Worm (Caenorhabditis elegans) whole organism, L2 larva: ENCODE measurements around the gene Y102E9.6.

ENCODE experiments used
- C34F6.9 ChIP-seq: fragments of 150-350 bp; optimal IDR thresholded peaks from 2 replicates; lab custom pipeline; 2014; ENCODE audit warnings: missing biosample characterization, missing genetic modification characterization
- F13H6.1 ChIP-seq: sonication (generic microtip); optimal IDR thresholded peaks from 2 replicates; lab custom pipeline; 2016; ENCODE audit warnings: missing genetic modification characterization, missing compliant biosample characterization
- R02D3.7 ChIP-seq: fragments of 150-350 bp; optimal IDR thresholded peaks from 2 replicates; lab custom pipeline; 2014; ENCODE audit warnings: missing biosample characterization, missing genetic modification characterization
- Y55F3AM.14 ChIP-seq: fragments of 200-800 bp; sonication (Bioruptor generic); optimal IDR thresholded peaks from 2 replicates; lab custom pipeline; 2018; ENCODE audit warnings: mild to moderate bottlenecking, missing genetic modification characterization, missing compliant biosample characterization
- ZK546.5 ChIP-seq: sonication (generic microtip); optimal IDR thresholded peaks from 2 replicates; lab custom pipeline; 2017; ENCODE audit warnings: missing biosample characterization, missing genetic modification characterization
- alr-1 ChIP-seq: fragments of 150-350 bp; optimal IDR thresholded peaks from 2 replicates; lab custom pipeline; 2014; ENCODE audit warnings: missing biosample characterization, missing genetic modification characterization
- aly-2 ChIP-seq: fragments of 150-350 bp; optimal IDR thresholded peaks from 2 replicates; lab custom pipeline; 2014; ENCODE audit warnings: missing biosample characterization, missing genetic modification characterization
- blmp-1 ChIP-seq: sonication (generic microtip); optimal IDR thresholded peaks from 2 replicates; lab custom pipeline; 2017; ENCODE audit warnings: missing genetic modification characterization, mild to moderate bottlenecking, missing compliant biosample characterization, antibody characterized with exemption, moderate library complexity; ENCODE audit not compliant: insufficient read depth
- crh-2 ChIP-seq: sonication (generic microtip); optimal IDR thresholded peaks from 2 replicates; lab custom pipeline; 2017; ENCODE audit warnings: missing biosample characterization, missing genetic modification characterization
- egl-27 ChIP-seq: sonication (generic microtip); optimal IDR thresholded peaks from 3 replicates; lab custom pipeline; 2017; ENCODE audit warnings: missing biosample characterization, missing genetic modification reagents, missing genetic modification characterization
- elt-1 ChIP-seq: fragments of 150-350 bp; optimal IDR thresholded peaks from 2 replicates; lab custom pipeline; 2014; ENCODE audit warnings: missing biosample characterization, missing genetic modification characterization
- elt-3 ChIP-seq: sonication (generic microtip); optimal IDR thresholded peaks from 2 replicates; lab custom pipeline; 2017; ENCODE audit warnings: missing biosample characterization, missing genetic modification characterization
- fos-1 ChIP-seq: fragments of 150-350 bp; optimal IDR thresholded peaks from 2 replicates; lab custom pipeline; 2014; ENCODE audit warnings: missing biosample characterization, missing genetic modification characterization
- gmeb-1 ChIP-seq: fragments of 150-350 bp; optimal IDR thresholded peaks from 2 replicates; lab custom pipeline; 2014; ENCODE audit warnings: missing biosample characterization, missing genetic modification characterization
- lin-11 ChIP-seq: fragments of 150-350 bp; sonication (generic microtip); optimal IDR thresholded peaks from 2 replicates; lab custom pipeline; 2014; ENCODE audit warnings: missing biosample characterization, missing genetic modification characterization, inconsistent platforms, mixed read lengths
- lin-13 ChIP-seq: fragments of 150-350 bp; optimal IDR thresholded peaks from 2 replicates; lab custom pipeline; 2014; ENCODE audit warnings: missing biosample characterization, missing genetic modification reagents, missing genetic modification characterization
- lsy-2 ChIP-seq, 2 experiments: fragments of 150-350 bp in 1 of 2; sonication (generic microtip) in 1 of 2; optimal IDR thresholded peaks; 2 replicates each; lab custom pipeline; 2014 to 2017; ENCODE audit warnings: missing biosample characterization in 2 of 2, missing genetic modification characterization in 2 of 2
- mbf-1 ChIP-seq: sonication (generic microtip); optimal IDR thresholded peaks from 2 replicates; lab custom pipeline; 2017; ENCODE audit warnings: missing biosample characterization, missing genetic modification characterization
- nhr-10 ChIP-seq: sonication (generic microtip); optimal IDR thresholded peaks from 2 replicates; lab custom pipeline; 2017; ENCODE audit warnings: missing biosample characterization, missing genetic modification characterization
- nhr-11 ChIP-seq: fragments of 150-350 bp; optimal IDR thresholded peaks from 2 replicates; lab custom pipeline; 2014; ENCODE audit warnings: missing biosample characterization, missing genetic modification characterization
- nhr-12 ChIP-seq: fragments of 150-350 bp; optimal IDR thresholded peaks from 2 replicates; lab custom pipeline; 2014; ENCODE audit warnings: missing biosample characterization, missing genetic modification characterization
- nhr-129 ChIP-seq: fragments of 150-350 bp; optimal IDR thresholded peaks from 2 replicates; lab custom pipeline; 2014; ENCODE audit warnings: missing biosample characterization, missing genetic modification characterization
- nhr-21 ChIP-seq: fragments of 150-350 bp; optimal IDR thresholded peaks from 2 replicates; lab custom pipeline; 2014; ENCODE audit warnings: missing biosample characterization, missing genetic modification characterization
- nhr-237 ChIP-seq: fragments of 150-350 bp; optimal IDR thresholded peaks from 2 replicates; lab custom pipeline; 2014; ENCODE audit warnings: missing biosample characterization, missing genetic modification characterization
- peb-1 ChIP-seq: fragments of 150-350 bp; optimal IDR thresholded peaks from 2 replicates; lab custom pipeline; 2014; ENCODE audit warnings: missing biosample characterization, missing genetic modification characterization
- sem-4 ChIP-seq: fragments of 150-350 bp; optimal IDR thresholded peaks from 2 replicates; lab custom pipeline; 2014; ENCODE audit warnings: missing biosample characterization, missing genetic modification reagents, missing genetic modification characterization
- skn-1 ChIP-seq: sonication (generic microtip); optimal IDR thresholded peaks from 2 replicates; lab custom pipeline; 2017; ENCODE audit warnings: missing biosample characterization, missing genetic modification characterization
- sma-3 ChIP-seq: sonication (generic microtip); optimal IDR thresholded peaks from 2 replicates; lab custom pipeline; 2016; ENCODE audit warnings: missing genetic modification reagents, missing genetic modification characterization, missing compliant biosample characterization
- sma-9 ChIP-seq, 2 experiments: fragments of 150-350 bp in 1 of 2; sonication (generic microtip) in 1 of 2; optimal IDR thresholded peaks; 2 replicates each; lab custom pipeline; 2014 to 2016; ENCODE audit warnings: missing genetic modification characterization in 2 of 2, mild to moderate bottlenecking in 1 of 2, missing biosample characterization in 1 of 2, missing compliant biosample characterization in 1 of 2, missing genetic modification reagents in 1 of 2, moderate library complexity in 1 of 2
- unc-55 ChIP-seq: fragments of 150-350 bp; sonication (generic microtip); optimal IDR thresholded peaks from 3 replicates; lab custom pipeline; 2014; ENCODE audit warnings: missing biosample characterization, missing genetic modification reagents, missing genetic modification characterization
- unc-62 ChIP-seq: fragments of 150-350 bp; optimal IDR thresholded peaks from 2 replicates; lab custom pipeline; 2014; ENCODE audit warnings: missing biosample characterization, missing genetic modification reagents, missing genetic modification characterization
- zag-1 ChIP-seq: fragments of 150-350 bp; optimal IDR thresholded peaks from 2 replicates; lab custom pipeline; 2014; ENCODE audit warnings: missing biosample characterization, missing genetic modification characterization
- ztf-11 ChIP-seq: sonication (generic microtip); optimal IDR thresholded peaks from 2 replicates; lab custom pipeline; 2017; ENCODE audit warnings: missing biosample characterization, missing genetic modification characterization
- ztf-4 ChIP-seq: fragments of 150-350 bp; optimal IDR thresholded peaks from 2 replicates; lab custom pipeline; 2014; ENCODE audit warnings: missing biosample characterization, missing genetic modification characterization

Gene Y102E9.6

DNA sequence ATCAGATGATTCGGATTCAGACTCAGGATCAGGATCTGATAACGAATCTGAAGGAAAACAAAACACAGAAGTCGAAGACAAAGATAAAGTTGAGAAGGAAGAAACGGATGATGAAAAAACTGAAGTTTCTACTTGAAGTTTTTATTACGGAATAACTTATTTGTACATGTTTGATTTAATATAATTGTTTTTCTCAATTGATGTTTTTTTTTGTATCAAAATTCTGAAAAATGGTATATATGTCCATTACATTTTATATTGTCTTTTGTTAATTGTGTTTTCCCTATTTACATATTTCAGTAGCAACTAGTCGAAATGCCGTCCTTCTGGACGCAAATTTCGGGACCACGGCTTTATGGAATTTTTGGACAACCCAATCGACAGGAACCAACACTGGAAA, 13.4 kb downstream of the Y102E9.6 start, which contains the start of gene F37A4.1:
TSS of gene F37A4.1 (plus strand) at position 301 of the 400 bp plus-strand sequence.
- TF ChIP-seq ZK546.5 (tag; lab: Kevin White, UChicago): no peak
- no peak for TF ChIP-seq nhr-21 (tag; lab: Kevin White, UChicago)
- no peak for TF ChIP-seq unc-62 (GFP tag; lab: Kevin White, UChicago)
- TF ChIP-seq nhr-237: no peak
- no peak for TF ChIP-seq lsy-2 (tag; optimal IDR thresholded peaks at IDR 0.05; lab: Kevin White, UChicago)
- TF ChIP-seq egl-27: no peak

DNA sequence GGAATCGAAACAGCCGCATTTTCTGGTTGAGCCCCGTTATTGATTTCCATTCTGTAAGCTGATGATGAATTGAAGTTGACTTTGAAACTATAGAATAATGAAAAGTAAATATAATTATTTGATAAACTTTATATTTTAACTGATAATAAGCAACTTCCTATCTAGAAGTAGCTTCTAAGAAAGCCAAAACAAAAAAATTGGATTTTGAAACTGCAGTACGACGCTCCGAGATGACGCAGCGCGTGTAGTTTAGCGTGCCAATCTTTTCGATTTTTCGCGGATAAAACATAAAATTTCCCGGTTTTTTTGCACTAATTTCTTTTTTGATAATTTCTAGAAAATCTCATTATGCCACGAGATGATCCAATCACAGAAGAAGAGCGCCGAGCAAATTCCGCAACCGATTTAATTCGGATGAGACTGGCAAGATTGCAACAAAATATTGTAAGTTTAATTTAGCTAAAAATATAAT, 14.2 kb downstream of the Y102E9.6 start, which contains the start of the genes bath-41 and F37A4.2:
TSS of gene bath-41 (minus strand) at position 51 of the 472 bp plus-strand sequence.
TSS of gene F37A4.2 (plus strand) at position 247 of the 472 bp plus-strand sequence.
- peak; percentile 29 for TF ChIP-seq gmeb-1
- TF ChIP-seq alr-1 (tag; lab: Kevin White, UChicago): no peak

ce11 chrIII:6718270-6718669, 18.2 kb downstream of the Y102E9.6 start, which contains the start of gene F37A4.3:
TSS of gene F37A4.3 (plus strand) at chrIII:6718570.
- TF ChIP-seq ztf-4 (tag; lab: Kevin White, UChicago) (no peak), ztf-11 (tag; lab: Kevin White, UChicago) (no peak), elt-3 (tag; lab: Kevin White, UChicago) (no peak), F13H6.1 (tag; lab: Kevin White, UChicago) (no peak), sem-4 (no peak), elt-1 (tag; lab: Kevin White, UChicago) (no peak), lsy-2 (tag; optimal IDR thresholded peaks at IDR 0.05; lab: Kevin White, UChicago) (no peak), skn-1 (no peak), blmp-1 (no peak), C34F6.9 (tag; lab: Kevin White, UChicago) (no peak), alr-1 (tag; lab: Kevin White, UChicago) (no peak), egl-27 (no peak)

DNA sequence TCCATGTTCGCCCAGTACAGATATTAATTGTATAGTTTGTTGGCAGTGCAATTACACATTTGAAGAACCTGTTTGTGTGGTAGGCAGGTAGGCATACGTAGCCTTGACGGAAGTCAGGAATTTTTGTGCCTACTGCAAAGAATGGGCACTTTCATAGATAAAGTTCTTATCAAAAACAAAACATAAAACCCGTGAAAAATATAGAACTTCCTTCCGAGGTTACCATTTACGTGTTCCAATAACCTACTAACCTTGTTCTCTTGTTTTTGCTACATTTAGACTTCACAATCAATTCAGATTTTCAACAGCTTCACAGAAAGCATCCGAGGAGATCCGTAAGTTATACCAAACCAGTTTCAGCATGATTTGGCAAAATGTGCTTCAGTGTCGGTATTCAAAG, 23.2 kb downstream of the Y102E9.6 start, which contains the start of gene F37A4.4:
TSS of gene F37A4.4 (plus strand) at position 301 of the 400 bp plus-strand sequence.
- TF ChIP-seq sma-3 (no peak), lsy-2 (tag; optimal IDR thresholded peaks at IDR 0.05; lab: Kevin White, UChicago) (no peak)

- no peak for TF ChIP-seq C34F6.9 (tag; lab: Kevin White, UChicago)
Measured at ce11 chrIII:6711590-6711989, 24.9 kb downstream of the Y102E9.6 start, which contains the start of gene F37A4.5. TSS of gene F37A4.5 (plus strand) at chrIII:6711890.

DNA sequence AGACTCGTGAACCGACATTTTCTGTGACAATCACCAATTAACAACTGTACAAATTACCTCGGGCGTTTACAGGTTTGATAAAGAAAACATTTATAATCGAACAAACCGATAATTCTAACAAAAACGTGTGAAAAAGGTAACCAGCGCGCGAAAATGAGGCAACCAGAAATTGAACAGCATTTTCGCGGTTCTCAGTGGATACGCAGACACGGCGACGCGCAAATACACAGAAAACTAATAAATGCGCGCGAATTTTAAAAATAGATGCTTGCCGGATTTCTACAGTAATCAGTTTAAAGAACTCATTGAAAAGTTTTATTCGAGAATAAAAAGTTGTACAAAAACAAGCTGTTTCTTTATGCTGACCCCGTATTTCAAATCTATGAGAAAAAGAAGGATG, 26.5 kb downstream of the Y102E9.6 start, which contains the start of gene isw-1:
TSS of gene isw-1 (minus strand) at position 118 of the 400 bp plus-strand sequence.
- TF ChIP-seq aly-2 (tag; lab: Kevin White, UChicago) (no peak), nhr-11 (tag; lab: Kevin White, UChicago) (no peak), peb-1 (tag; lab: Kevin White, UChicago) (no peak), zag-1 (tag; lab: Kevin White, UChicago) (no peak), fos-1 (tag; lab: Kevin White, UChicago) (peak; percentile 21), unc-62 (GFP tag; lab: Kevin White, UChicago) (no peak), mbf-1 (no peak), nhr-237 (no peak), skn-1 (no peak), unc-55 (GFP tag; lab: Kevin White, UChicago) (peak; percentile 70), nhr-10 (no peak), lin-13 (GFP tag; lab: Kevin White, UChicago) (no peak), nhr-21 (tag; lab: Kevin White, UChicago) (no peak), lin-11 (tag; lab: Kevin White, UChicago) (peak; percentile 15), R02D3.7 (no peak), sma-3 (peak; percentile 8), sem-4 (no peak), nhr-129 (peak; percentile 61), sma-9 (GFP tag; optimal IDR thresholded peaks at IDR 0.05; lab: Kevin White, UChicago) (no peak), sma-9 (tag; optimal IDR thresholded peaks at IDR 0.05; lab: Kevin White, UChicago) (no peak), Y55F3AM.14 (GFP tag; lab: Kevin White, UChicago) (no peak), nhr-12 (no peak), crh-2 (tag; lab: Kevin White, UChicago) (no peak), gmeb-1 (peak; percentile 90)
